Worm (Caenorhabditis elegans) whole organism, L4 larva: Measurements from ENCODE around the gene acs-14.

Source experiments
- F26F4.8 ChIP-seq: fragments of 200-800 bp; sonication (Bioruptor generic); conservative IDR thresholded peaks from 2 replicates; pipeline ENCODE4 v1.3.6; 2022; ENCODE audit warnings: missing genetic modification characterization, missing compliant biosample characterization
- F37D6.2 ChIP-seq: sonication (generic microtip); optimal IDR thresholded peaks from 2 replicates; lab custom pipeline; 2016; ENCODE audit warnings: mild to moderate bottlenecking, missing genetic modification characterization, missing compliant biosample characterization
- F44E2.7 ChIP-seq: fragments of 200-800 bp; sonication (Bioruptor generic); IDR thresholded peaks from 2 replicates; pipeline ENCODE4 v2.1.2; 2022; ENCODE audit warnings: missing genetic modification characterization, missing compliant biosample characterization
- F49E8.2 ChIP-seq: sonication (generic microtip); optimal IDR thresholded peaks from 2 replicates; lab custom pipeline; 2016; ENCODE audit warnings: missing compliant biosample characterization, mild to moderate bottlenecking, missing genetic modification characterization, borderline replicate concordance
- T20F7.1 ChIP-seq: fragments of 200-800 bp; sonication (Bioruptor generic); optimal IDR thresholded peaks from 2 replicates; lab custom pipeline; 2018; ENCODE audit warnings: mild to moderate bottlenecking, missing genetic modification characterization, missing compliant biosample characterization
- ama-1 ChIP-seq: fragments of 150-350 bp; optimal IDR thresholded peaks from 2 replicates; lab custom pipeline; 2014; ENCODE audit warnings: inconsistent platforms, mixed read lengths
- arid-1 ChIP-seq: fragments of 200-800 bp; sonication (Bioruptor generic); conservative IDR thresholded peaks from 2 replicates; pipeline ENCODE4 v1.3.6; 2022; ENCODE audit warnings: missing genetic modification reagents, missing genetic modification characterization, missing compliant biosample characterization
- ceh-20 ChIP-seq: fragments of 200-800 bp; sonication (Bioruptor generic); IDR thresholded peaks from 2 replicates; pipeline ENCODE4 v1.3.6; 2022; ENCODE audit warnings: missing genetic modification reagents, missing genetic modification characterization, missing compliant biosample characterization
- ceh-32 ChIP-seq: sonication (generic microtip); optimal IDR thresholded peaks from 2 replicates; lab custom pipeline; 2016; ENCODE audit warnings: mild to moderate bottlenecking, missing genetic modification characterization, missing compliant biosample characterization; ENCODE audit not compliant: poor library complexity
- ceh-82 ChIP-seq: sonication (generic microtip); optimal IDR thresholded peaks from 2 replicates; lab custom pipeline; 2017; ENCODE audit warnings: missing biosample characterization, missing genetic modification characterization
- ces-1 ChIP-seq: fragments of 150-350 bp; sonication (generic microtip); optimal IDR thresholded peaks from 4 replicates; lab custom pipeline; 2014; ENCODE audit warnings: missing biosample characterization, missing genetic modification reagents, missing genetic modification characterization
- ctbp-1 ChIP-seq: fragments of 200-800 bp; sonication (Bioruptor generic); IDR thresholded peaks from 2 replicates; pipeline ENCODE4 v1.3.6; 2022; ENCODE audit warnings: missing genetic modification reagents, missing genetic modification characterization, missing compliant biosample characterization
- daf-16 ChIP-seq, 3 experiments: sonication (generic microtip); optimal IDR thresholded peaks; 2 replicates each; lab custom pipeline; 2016 to 2017; ENCODE audit warnings: missing genetic modification characterization in 3 of 3, missing genetic modification reagents in 3 of 3, mild to moderate bottlenecking in 2 of 3, missing compliant biosample characterization in 2 of 3, missing biosample characterization in 1 of 3, moderate library complexity in 1 of 3
- dmd-9 ChIP-seq: fragments of 200-800 bp; sonication (Bioruptor generic); IDR thresholded peaks from 2 replicates; pipeline ENCODE4 v1.3.6; 2022; ENCODE audit warnings: missing genetic modification reagents, missing genetic modification characterization, missing compliant biosample characterization
- duxl-1 ChIP-seq: sonication (generic microtip); optimal IDR thresholded peaks from 2 replicates; lab custom pipeline; 2016; ENCODE audit warnings: mild to moderate bottlenecking, missing genetic modification characterization, moderate library complexity, missing compliant biosample characterization; ENCODE audit not compliant: poor library complexity
- lin-1 ChIP-seq: fragments of 200-800 bp; sonication (Bioruptor generic); IDR thresholded peaks from 2 replicates; pipeline ENCODE4 v1.3.6; 2022; ENCODE audit warnings: missing genetic modification reagents, missing genetic modification characterization, missing compliant biosample characterization
- lin-38 ChIP-seq: fragments of 200-800 bp; sonication (Bioruptor generic); IDR thresholded peaks from 2 replicates; pipeline ENCODE4 v1.3.6; 2022; ENCODE audit warnings: missing genetic modification reagents, missing genetic modification characterization, missing compliant biosample characterization
- lin-39 ChIP-seq: fragments of 150-350 bp; optimal IDR thresholded peaks from 2 replicates; lab custom pipeline; 2014; ENCODE audit warnings: missing biosample characterization, missing genetic modification reagents, missing genetic modification characterization
- madf-5 ChIP-seq, 2 experiments: fragments of 200-800 bp; sonication (Bioruptor generic); IDR thresholded peaks; 2 replicates each; pipeline ENCODE4 v1.3.6; 2022; ENCODE audit warnings: missing compliant biosample characterization in 2 of 2, missing genetic modification characterization in 2 of 2
- madf-9 ChIP-seq: fragments of 200-800 bp; sonication (Bioruptor generic); conservative IDR thresholded peaks from 2 replicates; pipeline ENCODE4 v1.3.6; 2022; ENCODE audit warnings: missing genetic modification reagents, missing genetic modification characterization, missing compliant biosample characterization
- mdl-1 ChIP-seq, 2 experiments: fragments of 150-350 bp in 1 of 2; sonication (generic microtip) in 1 of 2; optimal IDR thresholded peaks; 2 replicates each; lab custom pipeline; 2014 to 2017; ENCODE audit warnings: missing biosample characterization in 2 of 2, missing genetic modification characterization in 2 of 2
- mdt-29 ChIP-seq: fragments of 200-800 bp; sonication (Bioruptor generic); IDR thresholded peaks from 2 replicates; pipeline ENCODE4 v1.3.6; 2022; ENCODE audit warnings: missing genetic modification reagents, missing genetic modification characterization, missing compliant biosample characterization
- mxl-3 ChIP-seq: fragments of 200-800 bp; sonication (Bioruptor generic); optimal IDR thresholded peaks from 2 replicates; lab custom pipeline; 2018; ENCODE audit warnings: mild to moderate bottlenecking, missing genetic modification characterization, missing compliant biosample characterization
- nhr-48 ChIP-seq: sonication (generic microtip); optimal IDR thresholded peaks from 2 replicates; lab custom pipeline; 2016; ENCODE audit warnings: mild to moderate bottlenecking, missing genetic modification characterization, missing compliant biosample characterization
- pha-4 ChIP-seq, 2 experiments: fragments of 150-350 bp in 1 of 2; fragments of 200-800 bp in 1 of 2; sonication (Bioruptor generic) in 1 of 2; IDR thresholded peaks in 1 of 2; optimal IDR thresholded peaks in 1 of 2; 2 replicates each; pipeline versions ENCODE4 v1.3.6 to Lab custom; 2014 to 2022; ENCODE audit warnings: missing genetic modification characterization in 2 of 2, missing genetic modification reagents in 2 of 2, missing biosample characterization in 1 of 2, missing compliant biosample characterization in 1 of 2
- php-3 ChIP-seq: fragments of 200-800 bp; sonication (Bioruptor generic); IDR thresholded peaks from 2 replicates; pipeline ENCODE4 v1.3.6; 2022; ENCODE audit warnings: missing genetic modification reagents, missing genetic modification characterization, missing compliant biosample characterization
- spr-1 ChIP-seq: sonication (generic microtip); optimal IDR thresholded peaks from 2 replicates; lab custom pipeline; 2016; ENCODE audit warnings: mild to moderate bottlenecking, missing genetic modification characterization, missing compliant biosample characterization
- tag-97 ChIP-seq: fragments of 200-800 bp; sonication (Bioruptor generic); IDR thresholded peaks from 2 replicates; pipeline ENCODE4 v1.3.6; 2022; ENCODE audit warnings: missing genetic modification characterization, missing compliant biosample characterization
- unc-39 ChIP-seq: sonication (generic microtip); optimal IDR thresholded peaks from 2 replicates; lab custom pipeline; 2017; ENCODE audit warnings: missing biosample characterization, missing genetic modification characterization
- unc-62 ChIP-seq, 3 experiments: fragments of 150-350 bp in 1 of 3; sonication (generic microtip); optimal IDR thresholded peaks in 2 of 3; peaks in 1 of 3; 1 replicate in 1 of 3; 2 replicates in 2 of 3; lab custom pipeline; 2014 to 2017; ENCODE audit warnings: missing biosample characterization in 3 of 3, missing genetic modification characterization in 3 of 3, missing genetic modification reagents in 3 of 3, missing genotype in 1 of 3
- vab-7 ChIP-seq: fragments of 200-800 bp; sonication (Bioruptor generic); IDR thresholded peaks from 2 replicates; pipeline ENCODE4 v1.3.6; 2022; ENCODE audit warnings: missing genetic modification reagents, missing genetic modification characterization, missing compliant biosample characterization
- zag-1 ChIP-seq: fragments of 150-350 bp; optimal IDR thresholded peaks from 2 replicates; lab custom pipeline; 2014; ENCODE audit warnings: missing biosample characterization, missing genetic modification characterization
- zfp-3 ChIP-seq: fragments of 200-800 bp; sonication (Bioruptor generic); conservative IDR thresholded peaks from 2 replicates; pipeline ENCODE4 v1.3.6; 2022; ENCODE audit warnings: missing genetic modification reagents, missing genetic modification characterization, missing compliant biosample characterization
- ztf-11 ChIP-seq: fragments of 150-350 bp; optimal IDR thresholded peaks from 2 replicates; lab custom pipeline; 2014; ENCODE audit warnings: missing biosample characterization, missing genetic modification characterization

acs-14 gene

ce11 chrV:9549459-9549858, 41.5 kb downstream of the acs-14 start, which contains the start of gene nstp-10 (continued):
- TF ChIP-seq php-3 (GFP tag; lab: Robert Waterston, UW) (no peak), madf-5 (GFP tag; IDR thresholded peaks at IDR 0.05; lab: Robert Waterston, UW) (no peak), ceh-32 (tag; lab: Kevin White, UChicago) (no peak), tag-97 (GFP tag; lab: Robert Waterston, UW) (no peak), zfp-3 (GFP tag; lab: Robert Waterston, UW) (no peak), F37D6.2 (tag; lab: Kevin White, UChicago) (no peak), nhr-48 (tag; lab: Kevin White, UChicago) (no peak), daf-16 (GFP tag; optimal IDR thresholded peaks at IDR 0.05; lab: Kevin White, UChicago) (no peak), daf-16 (tag; optimal IDR thresholded peaks at IDR 0.05; lab: Kevin White, UChicago) (peak; percentile 7), ceh-82 (tag; lab: Kevin White, UChicago) (no peak), arid-1 (0 out of 2 replicates have a peak, but pooled peaks have one; percentile 33), lin-39 (tag; lab: Kevin White, UChicago) (no peak), pha-4 (GFP tag; IDR thresholded peaks at IDR 0.05; lab: Robert Waterston, UW) (no peak), pha-4 (tag; optimal IDR thresholded peaks at IDR 0.05; lab: Kevin White, UChicago) (peak; percentile 8), lin-38 (GFP tag; lab: Robert Waterston, UW) (peak; percentile 98), F49E8.2 (tag; lab: Kevin White, UChicago) (peak; percentile 94), T20F7.1 (GFP tag; lab: Kevin White, UChicago) (peak; percentile 54), unc-39 (no peak), mdt-29 (GFP tag; lab: Robert Waterston, UW) (no peak), spr-1 (tag; lab: Kevin White, UChicago) (no peak), vab-7 (GFP tag; lab: Robert Waterston, UW) (0 out of 2 replicates have a peak, but pooled peaks have one; percentile 10), F44E2.7 (GFP tag; lab: Robert Waterston, UW) (no peak), ama-1 (lab: Kevin White, UChicago) (no peak), duxl-1 (tag; lab: Kevin White, UChicago) (peak; percentile 15), lin-1 (GFP tag; lab: Robert Waterston, UW) (no peak), ceh-20 (GFP tag; lab: Robert Waterston, UW) (no peak), zag-1 (no peak), dmd-9 (GFP tag; lab: Robert Waterston, UW) (0 out of 2 replicates have a peak, but pooled peaks have one; percentile 38), ztf-11 (tag; lab: Kevin White, UChicago) (no peak), mdl-1 (tag; optimal IDR thresholded peaks at IDR 0.05; lab: Kevin White, UChicago) (no peak)

- TF ChIP-seq ctbp-1 (0 out of 2 replicates have a peak, but pooled peaks have one; percentile 33), mxl-3 (GFP tag; lab: Kevin White, UChicago) (peak; percentile 21), F26F4.8 (no peak), ces-1 (GFP tag; lab: Kevin White, UChicago) (peak; percentile 26), madf-9 (GFP tag; lab: Robert Waterston, UW) (no peak)
These were observed 42.4 kb downstream of the acs-14 start, which contains the start of gene ehbp-1 for ce11 chrV:9550313-9550712. ehbp-1 (plus strand) TSS chrV:9550644.

- TF ChIP-seq unc-62 (GFP tag; optimal IDR thresholded peaks at IDR 0.05 in 1 of 2; lab: Kevin White, UChicago) (peak in 1 of 2 experiments; percentile 94), unc-62 (tag; optimal IDR thresholded peaks at IDR 0.05; lab: Kevin White, UChicago) (no peak), mdt-29 (GFP tag; lab: Robert Waterston, UW) (no peak)
These were observed 48.7 kb downstream of the acs-14 start for ce11 chrV:9556668-9557067.
